Worm (Caenorhabditis elegans) whole organism, L1 larva: ENCODE results near the gene oac-14.

Experiments used
- C04F5.9 ChIP-seq: sonication (generic microtip); optimal IDR thresholded peaks from 2 replicates; lab custom pipeline; 2016; ENCODE audit warnings: missing genetic modification characterization, missing compliant biosample characterization
- C34B4.2 ChIP-seq: sonication (generic microtip); optimal IDR thresholded peaks from 2 replicates; lab custom pipeline; 2017; ENCODE audit warnings: mild to moderate bottlenecking, missing genetic modification characterization, missing compliant biosample characterization
- dpl-1 ChIP-seq, 3 experiments: fragments of 150-350 bp in 2 of 3; sonication (generic microtip) in 1 of 3; optimal IDR thresholded peaks; 2 replicates each; lab custom pipeline; 2014 to 2017; ENCODE audit warnings: missing biosample characterization in 3 of 3, missing genetic modification characterization in 3 of 3, missing genetic modification reagents in 3 of 3
- egl-27 ChIP-seq, 2 experiments: fragments of 150-350 bp in 1 of 2; sonication (generic microtip); optimal IDR thresholded peaks; 3 replicates each; lab custom pipeline; 2017 to 2018; ENCODE audit warnings: missing biosample characterization in 2 of 2, missing genetic modification characterization in 2 of 2, missing genetic modification reagents in 2 of 2
- fkh-10 ChIP-seq: sonication (generic microtip); optimal IDR thresholded peaks from 2 replicates; lab custom pipeline; 2017; ENCODE audit warnings: missing biosample characterization, missing genetic modification reagents, missing genetic modification characterization
- lin-13 ChIP-seq: fragments of 150-350 bp; optimal IDR thresholded peaks from 2 replicates; lab custom pipeline; 2014; ENCODE audit warnings: missing biosample characterization, missing genetic modification reagents, missing genetic modification characterization
- lin-15B ChIP-seq: fragments of 150-350 bp; sonication (generic microtip); optimal IDR thresholded peaks from 3 replicates; lab custom pipeline; 2014; ENCODE audit warnings: missing biosample characterization, missing genetic modification characterization
- nhr-76 ChIP-seq: sonication (generic microtip); optimal IDR thresholded peaks from 2 replicates; lab custom pipeline; 2017; ENCODE audit warnings: missing biosample characterization, missing genetic modification characterization
- snpc-4 ChIP-seq: fragments of 150-350 bp; optimal IDR thresholded peaks from 2 replicates; lab custom pipeline; 2014; ENCODE audit warnings: missing biosample characterization, missing genetic modification characterization
- tbx-2 ChIP-seq: sonication (generic microtip); optimal IDR thresholded peaks from 2 replicates; lab custom pipeline; 2016; ENCODE audit warnings: missing genetic modification characterization, missing compliant biosample characterization
- ztf-4 ChIP-seq: fragments of 150-350 bp; optimal IDR thresholded peaks from 2 replicates; lab custom pipeline; 2014; ENCODE audit warnings: missing biosample characterization, missing genetic modification characterization

ce11 chrX:10147236-10147635 lies 5.4 kb upstream of the oac-14 start:
- TF ChIP-seq C04F5.9 (no peak), egl-27 (tag; optimal IDR thresholded peaks at IDR 0.05; lab: Kevin White, UChicago) (no peak), snpc-4 (tag; lab: Kevin White, UChicago) (no peak), nhr-76 (tag; lab: Kevin White, UChicago) (no peak), C34B4.2 (tag; lab: Kevin White, UChicago) (no peak), ztf-4 (tag; lab: Kevin White, UChicago) (no peak), lin-13 (GFP tag; lab: Kevin White, UChicago) (no peak), dpl-1 (GFP tag; optimal IDR thresholded peaks at IDR 0.05; lab: Kevin White, UChicago) (no peak), tbx-2 (tag; lab: Kevin White, UChicago) (no peak), lin-15B (no peak), fkh-10 (GFP tag; lab: Kevin White, UChicago) (no peak)
